Fruit fly (Drosophila melanogaster) whole organism, adult: Measurements from ENCODE around the gene CG31249.

Experiments
- CG11617 ChIP-seq: fragments of 200-800 bp; sonication (Bioruptor generic); optimal IDR thresholded peaks from 2 replicates; lab custom pipeline; 2017; ENCODE audit warnings: mild to moderate bottlenecking, missing biosample characterization, missing genetic modification reagents, missing genetic modification characterization
- CG12768 ChIP-seq: fragments of 200-800 bp; sonication (Bioruptor generic); optimal IDR thresholded peaks from 2 replicates; lab custom pipeline; 2017; ENCODE audit warnings: missing biosample characterization, missing genetic modification characterization, mild to moderate bottlenecking, moderate library complexity, missing genetic modification reagents
- CG14711 ChIP-seq: fragments of 200-800 bp; sonication (Bioruptor generic); optimal IDR thresholded peaks from 2 replicates; lab custom pipeline; 2018; ENCODE audit warnings: missing biosample characterization, mild to moderate bottlenecking, missing genetic modification characterization, moderate library complexity
- CG33017 ChIP-seq: fragments of 200-800 bp; sonication (Bioruptor generic); optimal IDR thresholded peaks from 2 replicates; lab custom pipeline; 2018; ENCODE audit warnings: missing biosample characterization, mild to moderate bottlenecking, missing genetic modification characterization, moderate library complexity
- CG5204 ChIP-seq: fragments of 200-800 bp; sonication (Bioruptor generic); optimal IDR thresholded peaks from 2 replicates; lab custom pipeline; 2016; ENCODE audit warnings: missing biosample characterization, missing genetic modification characterization
- CG7045 ChIP-seq: fragments of 200-800 bp; sonication (Bioruptor generic); optimal IDR thresholded peaks from 2 replicates; lab custom pipeline; 2017; ENCODE audit warnings: missing biosample characterization, mild to moderate bottlenecking, missing genetic modification characterization
- CG7101 ChIP-seq: fragments of 200-800 bp; sonication (Bioruptor generic); optimal IDR thresholded peaks from 2 replicates; lab custom pipeline; 2018; ENCODE audit warnings: missing biosample characterization, mild to moderate bottlenecking, missing genetic modification characterization, moderate library complexity
- Clk ChIP-seq: fragments of 200-800 bp; sonication (Bioruptor generic); optimal IDR thresholded peaks from 2 replicates; lab custom pipeline; 2017; ENCODE audit warnings: missing biosample characterization, missing genetic modification characterization
- Crg-1 ChIP-seq: fragments of 200-800 bp; sonication (Bioruptor generic); optimal IDR thresholded peaks from 2 replicates; lab custom pipeline; 2016; ENCODE audit warnings: missing biosample characterization, missing genetic modification characterization
- Hr96 ChIP-seq: fragments of 200-800 bp; sonication (Bioruptor generic); optimal IDR thresholded peaks from 2 replicates; lab custom pipeline; 2016; ENCODE audit warnings: missing biosample characterization, missing genetic modification characterization
- Mnt ChIP-seq: fragments of 200-800 bp; sonication (Bioruptor generic); optimal IDR thresholded peaks from 2 replicates; lab custom pipeline; 2016; ENCODE audit warnings: missing biosample characterization, mild to moderate bottlenecking, missing genetic modification characterization
- bab1 ChIP-seq: fragments of 200-800 bp; sonication (Bioruptor generic); optimal IDR thresholded peaks from 3 replicates; lab custom pipeline; 2019; ENCODE audit warnings: missing biosample characterization, mild to moderate bottlenecking, missing genetic modification characterization, moderate library complexity
- cic ChIP-seq: fragments of 200-800 bp; sonication (Bioruptor generic); optimal IDR thresholded peaks from 2 replicates; lab custom pipeline; 2017; ENCODE audit warnings: missing biosample characterization, mild to moderate bottlenecking, missing genetic modification characterization, moderate library complexity
- cnc ChIP-seq, 2 experiments: fragments of >200 bp; optimal IDR thresholded peaks; 2 replicates each; lab custom pipeline; 2017
- kay ChIP-seq: fragments of 200-800 bp; sonication (Bioruptor generic); peaks from one replicate; lab custom pipeline; 2016; ENCODE audit warnings: missing biosample characterization, missing genetic modification characterization, borderline replicate concordance
- ovo ChIP-seq: fragments of 200-800 bp; sonication (Bioruptor generic); optimal IDR thresholded peaks from 2 replicates; lab custom pipeline; 2016; ENCODE audit warnings: missing biosample characterization, missing genetic modification characterization
- pad ChIP-seq: fragments of 200-800 bp; sonication (Bioruptor generic); optimal IDR thresholded peaks from 3 replicates; lab custom pipeline; 2017; ENCODE audit warnings: missing biosample characterization, missing genetic modification characterization, mild to moderate bottlenecking, moderate library complexity, missing genetic modification reagents
- tj ChIP-seq: fragments of 200-800 bp; sonication (Bioruptor generic); optimal IDR thresholded peaks from 3 replicates; lab custom pipeline; 2017; ENCODE audit warnings: missing biosample characterization, mild to moderate bottlenecking, missing genetic modification characterization, moderate library complexity
- toe ChIP-seq: fragments of 200-800 bp; sonication (Bioruptor generic); optimal IDR thresholded peaks from 2 replicates; lab custom pipeline; 2016; ENCODE audit warnings: missing biosample characterization, missing genetic modification characterization

The CG31249 gene

dm6 chr3R:17653879-17654278, 33.0 kb downstream of the CG31249 start:
- TF ChIP-seq toe (GFP tag; lab: Kevin White, UChicago) = no peak
- TF ChIP-seq cic (GFP tag; lab: Kevin White, UChicago) = no peak
- TF ChIP-seq Mnt (GFP tag; lab: Kevin White, UChicago) = no peak
- TF ChIP-seq kay (GFP tag; lab: Kevin White, UChicago) = no peak
- TF ChIP-seq pad (GFP tag; lab: Kevin White, UChicago) = no peak
- TF ChIP-seq CG5204 (GFP tag; lab: Kevin White, UChicago) = no peak
- no peak for TF ChIP-seq CG14711 (tag; lab: Kevin White, UChicago)
- no peak for TF ChIP-seq Hr96 (GFP tag; lab: Kevin White, UChicago)
- TF ChIP-seq CG7045 = no peak
- TF ChIP-seq CG11617 (GFP tag; lab: Kevin White, UChicago) = no peak
- TF ChIP-seq CG33017 (tag; lab: Kevin White, UChicago) = no peak
- no peak for TF ChIP-seq bab1 (GFP tag; lab: Kevin White, UChicago)

dm6 chr3R:17647444-17647843, 39.4 kb downstream of the CG31249 start, which contains the start of gene CG14322:
Gene CG14322, plus strand, starts transcription at chr3R:17647679.
- TF ChIP-seq CG7101 (no peak), toe (GFP tag; lab: Kevin White, UChicago) (peak; percentile 30), bab1 (GFP tag; lab: Kevin White, UChicago) (peak; percentile 19), CG14711 (tag; lab: Kevin White, UChicago) (peak; percentile 10)

- TF ChIP-seq bab1 (GFP tag; lab: Kevin White, UChicago) (peak; percentile 22), kay (GFP tag; lab: Kevin White, UChicago) (no peak)
Measured at dm6 chr3R:17646102-17647050, 40.5 kb downstream of the CG31249 start.

dm6 chr3R:17645239-17645638, 41.6 kb downstream of the CG31249 start:
- TF ChIP-seq kay (GFP tag; lab: Kevin White, UChicago) = peak; percentile 82
- TF ChIP-seq bab1 (GFP tag; lab: Kevin White, UChicago) = peak; percentile 41
- TF ChIP-seq tj (GFP tag; lab: Kevin White, UChicago) = peak; percentile 50
- TF ChIP-seq pad (GFP tag; lab: Kevin White, UChicago) = no peak
- TF ChIP-seq Crg-1 (GFP tag; lab: Kevin White, UChicago) = no peak

dm6 chr3R:17644019-17644418, 42.9 kb downstream of the CG31249 start:
- TF ChIP-seq Clk (no peak), pad (GFP tag; lab: Kevin White, UChicago) (no peak), Mnt (GFP tag; lab: Kevin White, UChicago) (no peak), kay (GFP tag; lab: Kevin White, UChicago) (no peak), CG12768 (GFP tag; lab: Kevin White, UChicago) (no peak), ovo (GFP tag; lab: Kevin White, UChicago) (no peak), CG33017 (tag; lab: Kevin White, UChicago) (no peak), CG14711 (tag; lab: Kevin White, UChicago) (no peak), cic (GFP tag; lab: Kevin White, UChicago) (no peak), Hr96 (GFP tag; lab: Kevin White, UChicago) (no peak), toe (GFP tag; lab: Kevin White, UChicago) (no peak), CG7045 (no peak), CG5204 (GFP tag; lab: Kevin White, UChicago) (no peak), bab1 (GFP tag; lab: Kevin White, UChicago) (no peak), cnc (optimal IDR thresholded peaks at IDR 0.05; lab: Kevin White, UChicago) (no peak), CG11617 (GFP tag; lab: Kevin White, UChicago) (no peak)
